Fruit fly (Drosophila melanogaster): Measurements from ENCODE around the gene dpr9.
A peak's percentile ranks its signal among the peaks of the same experiment; 100 is the strongest.

Gene dpr9

dm6 chr3R:15076963-15077362 lies at the start of gene dpr9:
Gene dpr9, minus strand, starts transcription at chr3R:15077206.
- TF ChIP-seq Lpt (GFP tag; optimal IDR thresholded peaks at IDR 0.05) (no peak), CG11902 (GFP tag; optimal IDR thresholded peaks at IDR 0.05) (no peak), Ets21C (GFP tag; optimal IDR thresholded peaks at IDR 0.05) (no peak), Hr4 (GFP tag; optimal IDR thresholded peaks at IDR 0.05) (no peak), lz (GFP tag; optimal IDR thresholded peaks at IDR 0.05) (no peak), fkh (GFP tag; optimal IDR thresholded peaks at IDR 0.05) (no peak), dsx (GFP tag; optimal IDR thresholded peaks at IDR 0.05; ENCODE audit: poor library complexity, severe bottlenecking) (no peak)

dm6 chr3R:15125796-15126195 lies 48.8 kb upstream of the dpr9 start:
- TF ChIP-seq pdm3 (GFP tag; optimal IDR thresholded peaks at IDR 0.05) (no peak), CG6276 (GFP tag; optimal IDR thresholded peaks at IDR 0.05) (no peak), CG3919 (GFP tag; optimal IDR thresholded peaks at IDR 0.05) (no peak), spab (GFP tag; optimal IDR thresholded peaks at IDR 0.05) (no peak), Eip93F (GFP tag; optimal IDR thresholded peaks at IDR 0.05) (no peak), Smox (GFP tag; optimal IDR thresholded peaks at IDR 0.05) (no peak)

- TF ChIP-seq CG7368 (GFP tag; optimal IDR thresholded peaks at IDR 0.05): no peak
- TF ChIP-seq CG31627 (GFP tag; optimal IDR thresholded peaks at IDR 0.05): no peak
Measured at dm6 chr3R:15124559-15124958, 47.6 kb upstream of the dpr9 start.

dm6 chr3R:15123036-15123715 lies 46.2 kb upstream of the dpr9 start:
- TF ChIP-seq fkh (GFP tag; optimal IDR thresholded peaks at IDR 0.05) (peak; percentile 55), Lpt (GFP tag; optimal IDR thresholded peaks at IDR 0.05) (no peak), Gug (GFP tag; IDR thresholded peaks at IDR 0.05) (no peak)

DNA sequence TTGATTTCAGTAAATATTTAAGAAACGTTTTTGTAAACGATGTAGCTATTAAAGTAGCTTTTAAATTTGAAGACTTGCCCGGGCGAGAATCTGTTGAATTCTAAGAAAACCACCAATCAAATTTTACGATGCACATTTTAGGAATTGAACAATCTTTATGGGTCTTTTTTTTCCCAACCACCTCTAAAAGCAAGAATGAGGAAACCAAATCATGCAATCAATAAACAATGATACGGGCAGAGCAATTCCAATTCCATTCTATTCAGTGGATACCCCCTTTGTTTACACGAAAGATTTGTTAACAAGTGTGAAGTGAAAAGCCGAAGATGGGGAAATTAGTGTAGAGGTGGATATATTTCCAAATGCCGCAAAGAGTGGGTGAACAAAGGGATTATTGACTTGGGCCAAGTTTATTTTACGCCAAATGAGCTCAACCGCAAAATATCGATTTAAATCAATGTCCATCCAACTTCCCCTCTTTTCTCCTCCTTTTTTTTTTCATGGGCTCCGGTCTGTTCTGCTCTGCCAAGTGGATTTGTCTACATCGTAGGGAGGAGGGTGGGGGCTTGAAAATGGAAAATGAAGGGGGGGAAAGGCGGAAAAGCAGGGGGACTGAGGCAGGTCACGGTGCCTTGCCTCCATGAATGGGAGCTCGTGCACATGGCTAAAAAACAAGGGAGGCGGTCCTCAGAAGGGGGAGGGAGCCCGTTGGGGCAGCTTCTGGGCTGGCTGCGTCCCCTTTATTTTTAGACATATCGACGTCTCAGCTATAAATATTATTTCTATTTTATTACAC lies 44.8 kb upstream of the dpr9 start:
- TF ChIP-seq CG15336 (GFP tag; IDR thresholded peaks at IDR 0.05): no peak
- peak; percentile 28 for TF ChIP-seq svp (GFP tag)
- peak; percentile 36 for TF ChIP-seq fkh (GFP tag; optimal IDR thresholded peaks at IDR 0.05)

- no peak for TF ChIP-seq CG8632 (GFP tag; optimal IDR thresholded peaks at IDR 0.05)
- TF ChIP-seq CG10631 (GFP tag; optimal IDR thresholded peaks at IDR 0.05): no peak
- TF ChIP-seq Eip78C (GFP tag): peak; percentile 38
- peak; percentile 1 for TF ChIP-seq CG3919 (GFP tag; optimal IDR thresholded peaks at IDR 0.05)
- no peak for TF ChIP-seq Sox15 (GFP tag; optimal IDR thresholded peaks at IDR 0.05)
- no peak for TF ChIP-seq CG6854 (GFP tag; optimal IDR thresholded peaks at IDR 0.05)
- TF ChIP-seq svp (GFP tag): no peak
- TF ChIP-seq CG11902 (GFP tag; optimal IDR thresholded peaks at IDR 0.05): no peak
Measured at dm6 chr3R:15119730-15120129, 42.7 kb upstream of the dpr9 start.

DNA sequence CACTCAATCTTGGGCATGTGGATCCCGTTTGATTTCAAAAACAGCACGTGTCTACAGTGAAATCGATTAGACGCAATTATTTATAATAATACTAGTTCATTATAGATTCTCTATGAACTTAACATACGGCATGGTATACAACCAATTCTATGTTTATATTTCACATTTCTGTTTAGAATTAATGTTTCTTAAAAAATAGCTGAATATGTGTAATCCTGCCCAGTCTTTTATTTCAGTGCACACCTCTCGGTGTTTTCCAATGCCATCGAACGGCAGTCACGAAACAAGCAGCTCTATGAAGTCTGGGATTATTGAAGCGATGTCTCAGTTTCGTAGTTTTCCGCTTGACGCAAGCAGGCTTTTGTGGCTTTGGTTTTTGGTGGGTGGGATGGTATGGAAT lies 40.8 kb upstream of the dpr9 start:
- TF ChIP-seq Eip93F (GFP tag; optimal IDR thresholded peaks at IDR 0.05): no peak
- no peak for TF ChIP-seq OdsH (GFP tag; optimal IDR thresholded peaks at IDR 0.05)
- TF ChIP-seq Sox15 (GFP tag; optimal IDR thresholded peaks at IDR 0.05): no peak
- peak; percentile 25; the same call in 1 of the 2 replicates for TF ChIP-seq Gug (GFP tag; IDR thresholded peaks at IDR 0.05)
- peak; percentile 55 for TF ChIP-seq Eip78C (GFP tag)
- TF ChIP-seq CG32006 (GFP tag; optimal IDR thresholded peaks at IDR 0.05): peak; percentile 19

All from whole organism, prepupa.